Fruit fly (Drosophila melanogaster) whole organism, wandering third instar larva: ENCODE measurements around the gene CG5399.
A peak's percentile ranks its signal among the peaks of the same experiment; 100 is the strongest.

Experiments used
- Abd-B ChIP-seq: fragments of >200 bp; optimal IDR thresholded peaks from 2 replicates; lab custom pipeline; 2017; ENCODE audit warnings: missing biosample characterization, missing genetic modification characterization
- CG32264 ChIP-seq: fragments of 200-800 bp; sonication (Bioruptor generic); optimal IDR thresholded peaks from 2 replicates; lab custom pipeline; 2016; ENCODE audit warnings: missing biosample characterization, missing genetic modification characterization
- CG9705 ChIP-seq: fragments of 200-800 bp; sonication (Bioruptor generic); optimal IDR thresholded peaks from 2 replicates; lab custom pipeline; 2018; ENCODE audit warnings: missing biosample characterization, mild to moderate bottlenecking, missing genetic modification characterization
- Dfd ChIP-seq: fragments of >200 bp; optimal IDR thresholded peaks from 2 replicates; lab custom pipeline; 2017; ENCODE audit warnings: missing biosample characterization, missing genetic modification characterization
- Dif ChIP-seq: fragments of 200-275, 200-300 bp; sonication (Bioruptor generic); optimal IDR thresholded peaks from 2 replicates; lab custom pipeline; 2018; ENCODE audit warnings: missing biosample characterization, missing genetic modification characterization; ENCODE audit not compliant: partially characterized antibody
- GATAd ChIP-seq: sonication (Bioruptor generic); optimal IDR thresholded peaks from 2 replicates; lab custom pipeline; 2016; ENCODE audit warnings: missing biosample characterization, missing genetic modification characterization
- HLH106 ChIP-seq: fragments of 200-800 bp; optimal IDR thresholded peaks from 3 replicates; lab custom pipeline; 2019; ENCODE audit warnings: missing biosample characterization, mild to moderate bottlenecking, missing genetic modification characterization, moderate library complexity
- Hnf4 ChIP-seq: fragments of 200-800 bp; sonication (Bioruptor generic); optimal IDR thresholded peaks from 2 replicates; lab custom pipeline; 2016; ENCODE audit warnings: missing biosample characterization, mild to moderate bottlenecking, missing genetic modification characterization
- Hr78 ChIP-seq: fragments of >200 bp; optimal IDR thresholded peaks from 2 replicates; lab custom pipeline; 2017; ENCODE audit warnings: missing biosample characterization, missing genetic modification characterization
- Hr83 ChIP-seq: fragments of 200-300 bp; sonication (Bioruptor generic); optimal IDR thresholded peaks from 2 replicates; lab custom pipeline; 2016; ENCODE audit warnings: missing biosample characterization, mild to moderate bottlenecking, missing genetic modification characterization, moderate library complexity; ENCODE audit not compliant: poor library complexity, severe bottlenecking
- Jra ChIP-seq: sonication (Bioruptor generic); optimal IDR thresholded peaks from 2 replicates; lab custom pipeline; 2016; ENCODE audit warnings: missing biosample characterization, missing genetic modification characterization
- Mio ChIP-seq: sonication (Bioruptor generic); optimal IDR thresholded peaks from 2 replicates; lab custom pipeline; 2016; ENCODE audit warnings: missing biosample characterization, missing genetic modification characterization
- N ChIP-seq: fragments of >200 bp; optimal IDR thresholded peaks from 2 replicates; lab custom pipeline; 2018; ENCODE audit warnings: missing biosample characterization, missing external identifiers, missing genetic modification characterization
- OdsH ChIP-seq: fragments of 200-800 bp; sonication (Bioruptor generic); optimal IDR thresholded peaks from 2 replicates; lab custom pipeline; 2016; ENCODE audit warnings: missing biosample characterization, mild to moderate bottlenecking, missing genetic modification characterization
- Rel ChIP-seq, 2 experiments: fragments of 200-800 bp; sonication (Bioruptor generic) in 1 of 2; optimal IDR thresholded peaks; 2 replicates in 1 of 2; 3 replicates in 1 of 2; lab custom pipeline; 2016 to 2019; ENCODE audit warnings: mild to moderate bottlenecking in 2 of 2, missing biosample characterization in 2 of 2, missing genetic modification characterization in 2 of 2, moderate library complexity in 1 of 2
- Sp1 ChIP-seq: fragments of 200-800 bp; sonication (Bioruptor generic); optimal IDR thresholded peaks from 3 replicates; lab custom pipeline; 2019; ENCODE audit warnings: missing biosample characterization, mild to moderate bottlenecking, missing genetic modification characterization, moderate library complexity
- Vsx2 ChIP-seq: fragments of 200-300, 225-300 bp; sonication (Bioruptor generic); optimal IDR thresholded peaks from 2 replicates; lab custom pipeline; 2018; ENCODE audit warnings: missing biosample characterization, missing genetic modification characterization; ENCODE audit not compliant: partially characterized antibody
- br ChIP-seq: fragments of 200-800 bp; sonication (Bioruptor generic); optimal IDR thresholded peaks from 2 replicates; lab custom pipeline; 2016; ENCODE audit warnings: missing biosample characterization, missing genetic modification characterization
- brk ChIP-seq: fragments of 200-800 bp; sonication (Bioruptor generic); optimal IDR thresholded peaks from 2 replicates; lab custom pipeline; 2016; ENCODE audit warnings: missing biosample characterization, mild to moderate bottlenecking, missing genetic modification characterization
- dl ChIP-seq, 2 experiments: fragments of 175-275, 200-275 bp in 1 of 2; fragments of 200-275 bp in 1 of 2; sonication (Bioruptor generic); optimal IDR thresholded peaks; lab custom pipeline; 2018; ENCODE audit warnings: mild to moderate bottlenecking in 2 of 2, missing biosample characterization in 2 of 2, missing genetic modification characterization in 2 of 2, moderate library complexity in 2 of 2; ENCODE audit not compliant: partially characterized antibody in 2 of 2, insufficient read depth in 1 of 2
- dmrt93B ChIP-seq: fragments of 200-800 bp; sonication (Bioruptor generic); optimal IDR thresholded peaks from 2 replicates; lab custom pipeline; 2018; ENCODE audit warnings: missing biosample characterization, mild to moderate bottlenecking, missing genetic modification characterization
- dsf ChIP-seq: sonication (Bioruptor generic); optimal IDR thresholded peaks from 2 replicates; lab custom pipeline; 2016; ENCODE audit warnings: missing biosample characterization, missing genetic modification characterization, borderline replicate concordance
- ey ChIP-seq: fragments of 200-800 bp; sonication (Bioruptor generic); optimal IDR thresholded peaks from 2 replicates; lab custom pipeline; 2016; ENCODE audit warnings: missing biosample characterization, missing genetic modification characterization
- foxo ChIP-seq, 2 experiments: fragments of 200-800 bp; sonication (Bioruptor generic); optimal IDR thresholded peaks; 2 replicates in 1 of 2; 3 replicates in 1 of 2; lab custom pipeline; 2016 to 2017; ENCODE audit warnings: missing biosample characterization in 2 of 2, missing genetic modification characterization in 2 of 2
- fru ChIP-seq: fragments of 200-800 bp; sonication (Bioruptor generic); optimal IDR thresholded peaks from 3 replicates; lab custom pipeline; 2016; ENCODE audit warnings: missing biosample characterization, mild to moderate bottlenecking, missing genetic modification characterization
- h ChIP-seq: fragments of 200-800 bp; sonication (Bioruptor generic); optimal IDR thresholded peaks from 3 replicates; lab custom pipeline; 2016; ENCODE audit warnings: missing biosample characterization, mild to moderate bottlenecking, missing genetic modification characterization
- jim ChIP-seq: fragments of 175-275, 200-325 bp; sonication (Bioruptor generic); optimal IDR thresholded peaks from 2 replicates; lab custom pipeline; 2016; ENCODE audit warnings: missing biosample characterization, mild to moderate bottlenecking, missing genetic modification characterization
- psq ChIP-seq: fragments of 200-800 bp; sonication (Bioruptor generic); optimal IDR thresholded peaks from 3 replicates; lab custom pipeline; 2017; ENCODE audit warnings: missing biosample characterization, mild to moderate bottlenecking, missing genetic modification characterization, moderate library complexity
- rgr ChIP-seq: fragments of 200-800 bp; sonication (Bioruptor generic); optimal IDR thresholded peaks from 3 replicates; lab custom pipeline; 2016; ENCODE audit warnings: missing biosample characterization, mild to moderate bottlenecking, missing genetic modification characterization
- sage ChIP-seq: fragments of 200-800 bp; sonication (Bioruptor generic); optimal IDR thresholded peaks from 2 replicates; lab custom pipeline; 2016; ENCODE audit warnings: missing biosample characterization, mild to moderate bottlenecking, missing genetic modification characterization
- sv ChIP-seq: fragments of 200-800 bp; sonication (Bioruptor generic); optimal IDR thresholded peaks from 3 replicates; lab custom pipeline; 2016; ENCODE audit warnings: missing biosample characterization, missing genetic modification characterization
- usp ChIP-seq: fragments of >200 bp; optimal IDR thresholded peaks from 2 replicates; lab custom pipeline; 2017; ENCODE audit warnings: missing biosample characterization, missing genetic modification characterization
- woc ChIP-seq: sonication (Bioruptor generic); optimal IDR thresholded peaks from 2 replicates; lab custom pipeline; 2016; ENCODE audit warnings: missing biosample characterization, mild to moderate bottlenecking, missing genetic modification characterization

The CG5399 gene

dm6 chr3R:15651770-15652410 is 43.2 kb upstream of the CG5399 start (continued):
- peak; percentile 96 for TF ChIP-seq fru (GFP tag; lab: Kevin White, UChicago)
- peak; percentile 90 for TF ChIP-seq HLH106 (tag; lab: Kevin White, UChicago)
- TF ChIP-seq foxo (GFP tag; optimal IDR thresholded peaks at IDR 0.05; lab: Kevin White, UChicago) = peak; percentile 84 to 94

dm6 chr3R:15652632-15653248 is 42.3 kb upstream of the CG5399 start:
- TF ChIP-seq h (GFP tag; lab: Kevin White, UChicago) = peak; percentile 12
- TF ChIP-seq Dif (GFP tag; lab: Kevin White, UChicago) = no peak
- peak; percentile 53 for TF ChIP-seq HLH106 (tag; lab: Kevin White, UChicago)
- peak; percentile 28 for TF ChIP-seq OdsH (GFP tag; lab: Kevin White, UChicago)
- TF ChIP-seq rgr = peak; percentile 16
- TF ChIP-seq Sp1 (GFP tag; lab: Kevin White, UChicago) = peak; percentile 32
- TF ChIP-seq jim (GFP tag; lab: Kevin White, UChicago) = no peak
- peak in 1 of 2 experiments; percentile 41 for TF ChIP-seq foxo (GFP tag; optimal IDR thresholded peaks at IDR 0.05; lab: Kevin White, UChicago)
- TF ChIP-seq dmrt93B (GFP tag; lab: Kevin White, UChicago) = peak; percentile 1
- TF ChIP-seq, all 38 proteins: peak for 7

dm6 chr3R:15653768-15654387 is 41.2 kb upstream of the CG5399 start:
- TF ChIP-seq brk = no peak
- TF ChIP-seq CG9705 (GFP tag; lab: Kevin White, UChicago) = no peak
- no peak for TF ChIP-seq OdsH (GFP tag; lab: Kevin White, UChicago)
- no peak for TF ChIP-seq Vsx2 (GFP tag; lab: Kevin White, UChicago)
- TF ChIP-seq Hr83 = no peak
- no peak for TF ChIP-seq psq (GFP tag; lab: Kevin White, UChicago)
- no peak for TF ChIP-seq N (GFP tag; lab: Kevin White, UChicago)
- no peak for TF ChIP-seq usp

dm6 chr3R:15654870-15655269 is 40.2 kb upstream of the CG5399 start:
- no peak for TF ChIP-seq Sp1 (GFP tag; lab: Kevin White, UChicago)
- no peak for TF ChIP-seq h (GFP tag; lab: Kevin White, UChicago)
- TF ChIP-seq brk = no peak
- TF ChIP-seq sv (GFP tag; lab: Kevin White, UChicago) = no peak
- no peak for TF ChIP-seq dl (GFP tag; optimal IDR thresholded peaks at IDR 0.05; lab: Kevin White, UChicago; ENCODE audit: insufficient read depth in 1 of 2, partially characterized antibody in 2 of 2)
- no peak for TF ChIP-seq HLH106 (tag; lab: Kevin White, UChicago)
- TF ChIP-seq dsf (GFP tag; lab: Kevin White, UChicago) = no peak
- TF ChIP-seq Mio (GFP tag; lab: Kevin White, UChicago) = no peak
- TF ChIP-seq Hr78 (GFP tag; lab: Kevin White, UChicago) = no peak
- no peak for TF ChIP-seq dmrt93B (GFP tag; lab: Kevin White, UChicago)
- no peak for TF ChIP-seq CG9705 (GFP tag; lab: Kevin White, UChicago)
- no peak for TF ChIP-seq sage
- no peak for TF ChIP-seq GATAd (GFP tag; lab: Kevin White, UChicago)
- TF ChIP-seq Abd-B (GFP tag; lab: Kevin White, UChicago) = no peak
- TF ChIP-seq Hr83 = no peak

- TF ChIP-seq CG32264 (GFP tag; lab: Kevin White, UChicago) (no peak), sage (no peak), N (GFP tag; lab: Kevin White, UChicago) (no peak), dmrt93B (GFP tag; lab: Kevin White, UChicago) (no peak), Dfd (no peak), foxo (GFP tag; optimal IDR thresholded peaks at IDR 0.05; lab: Kevin White, UChicago) (no peak), Abd-B (GFP tag; lab: Kevin White, UChicago) (no peak), woc (GFP tag; lab: Kevin White, UChicago) (no peak), Jra (GFP tag; lab: Kevin White, UChicago) (no peak), Hnf4 (GFP tag; lab: Kevin White, UChicago) (no peak), rgr (no peak), ey (GFP tag; lab: Kevin White, UChicago) (no peak), Dif (GFP tag; lab: Kevin White, UChicago) (no peak), brk (no peak), Rel (GFP tag; optimal IDR thresholded peaks at IDR 0.05; lab: Kevin White, UChicago) (no peak), Rel (tag; optimal IDR thresholded peaks at IDR 0.05; lab: Kevin White, UChicago) (no peak), OdsH (GFP tag; lab: Kevin White, UChicago) (no peak), br (GFP tag; lab: Kevin White, UChicago) (no peak)
- TF ChIP-seq, all 38 proteins: peak for 0
Observed at dm6 chr3R:15655415-15655814, 39.6 kb upstream of the CG5399 start.
